Worm (Caenorhabditis elegans) whole organism, L1 larva: ENCODE data around the gene F42C5.6.

Experiments
- alr-1 ChIP-seq: fragments of 200-800 bp; sonication (Bioruptor generic); optimal IDR thresholded peaks from 2 replicates; lab custom pipeline; 2018; ENCODE audit warnings: borderline replicate concordance, mild to moderate bottlenecking, missing genetic modification characterization, missing compliant biosample characterization
- ceh-82 ChIP-seq, 3 experiments: fragments of 150-350 bp in 1 of 3; sonication (generic microtip) in 2 of 3; optimal IDR thresholded peaks; 2 replicates each; lab custom pipeline; 2014 to 2017; ENCODE audit warnings: missing biosample characterization in 3 of 3, missing genetic modification characterization in 3 of 3
- elt-3 ChIP-seq, 6 experiments: fragments of 150-350 bp in 1 of 6; sonication (generic microtip); optimal IDR thresholded peaks; 2 replicates each; lab custom pipeline; 2017 to 2018; ENCODE audit warnings: missing biosample characterization in 6 of 6, missing genetic modification characterization in 6 of 6, inconsistent platforms in 1 of 6
- lin-13 ChIP-seq: fragments of 150-350 bp; optimal IDR thresholded peaks from 2 replicates; lab custom pipeline; 2014; ENCODE audit warnings: missing biosample characterization, missing genetic modification reagents, missing genetic modification characterization
- nhr-28 ChIP-seq: fragments of 150-350 bp; optimal IDR thresholded peaks from 2 replicates; lab custom pipeline; 2014; ENCODE audit warnings: missing biosample characterization, missing genetic modification characterization
- pag-3 ChIP-seq: sonication (generic microtip); optimal IDR thresholded peaks from 2 replicates; lab custom pipeline; 2017; ENCODE audit warnings: missing genetic modification characterization, mild to moderate bottlenecking, missing compliant biosample characterization, antibody characterized with exemption, borderline replicate concordance; ENCODE audit not compliant: insufficient read depth
- pqm-1 ChIP-seq: sonication (generic microtip); optimal IDR thresholded peaks from 3 replicates; lab custom pipeline; 2017; ENCODE audit warnings: missing biosample characterization, missing genetic modification characterization
- skn-1 ChIP-seq: fragments of 150-350 bp; optimal IDR thresholded peaks from 2 replicates; lab custom pipeline; 2014; ENCODE audit warnings: missing biosample characterization, missing genetic modification characterization
- sup-37 ChIP-seq: fragments of 200-800 bp; sonication (Bioruptor generic); optimal IDR thresholded peaks from 2 replicates; lab custom pipeline; 2018; ENCODE audit warnings: mild to moderate bottlenecking, missing genetic modification characterization, missing compliant biosample characterization
- unc-130 ChIP-seq: fragments of 150-350 bp; optimal IDR thresholded peaks from 2 replicates; lab custom pipeline; 2017; ENCODE audit warnings: missing biosample characterization, missing genetic modification characterization, inconsistent platforms
- unc-86 ChIP-seq: sonication (generic microtip); optimal IDR thresholded peaks from 2 replicates; lab custom pipeline; 2016; ENCODE audit warnings: missing genetic modification characterization, missing compliant biosample characterization
- vab-15 ChIP-seq: sonication (generic microtip); optimal IDR thresholded peaks from 2 replicates; lab custom pipeline; 2017; ENCODE audit warnings: missing genotype, mild to moderate bottlenecking, missing genetic modification characterization, missing compliant biosample characterization
- ztf-11 ChIP-seq, 2 experiments: sonication (generic microtip); optimal IDR thresholded peaks; 2 replicates each; lab custom pipeline; 2016 to 2017; ENCODE audit warnings: missing genetic modification characterization in 2 of 2, missing biosample characterization in 1 of 2, missing compliant biosample characterization in 1 of 2

ce11 chrIV:7308974-7309373 is at the start of gene F42C5.6:
- TF ChIP-seq lin-13 (GFP tag; lab: Kevin White, UChicago) = no peak
- TF ChIP-seq elt-3 (tag; optimal IDR thresholded peaks at IDR 0.05; lab: Kevin White, UChicago) = no peak
- no peak for TF ChIP-seq pag-3 (tag; lab: Kevin White, UChicago)
- no peak for TF ChIP-seq skn-1 (tag; lab: Kevin White, UChicago)
- no peak for TF ChIP-seq ceh-82 (tag; optimal IDR thresholded peaks at IDR 0.05; lab: Kevin White, UChicago)
- TF ChIP-seq vab-15 (tag; lab: Kevin White, UChicago) = no peak
- TF ChIP-seq sup-37 (GFP tag; lab: Kevin White, UChicago) = no peak
- TF ChIP-seq ztf-11 (tag; optimal IDR thresholded peaks at IDR 0.05; lab: Kevin White, UChicago) = no peak
- no peak for TF ChIP-seq unc-130 (tag; lab: Kevin White, UChicago)
- TF ChIP-seq pqm-1 (tag; lab: Kevin White, UChicago) = no peak
- no peak for TF ChIP-seq alr-1
- TF ChIP-seq nhr-28 (tag; lab: Kevin White, UChicago) = no peak
- TF ChIP-seq unc-86 = no peak
